Fruit fly (Drosophila melanogaster) whole organism, adult: ENCODE data around the gene gammaSnap2.

Source experiments
- CG14711 ChIP-seq: fragments of 200-800 bp; sonication (Bioruptor generic); optimal IDR thresholded peaks from 2 replicates; lab custom pipeline; 2018; ENCODE audit warnings: missing biosample characterization, mild to moderate bottlenecking, missing genetic modification characterization, moderate library complexity
- CG33017 ChIP-seq: fragments of 200-800 bp; sonication (Bioruptor generic); optimal IDR thresholded peaks from 2 replicates; lab custom pipeline; 2018; ENCODE audit warnings: missing biosample characterization, mild to moderate bottlenecking, missing genetic modification characterization, moderate library complexity
- bab1 ChIP-seq: fragments of 200-800 bp; sonication (Bioruptor generic); optimal IDR thresholded peaks from 3 replicates; lab custom pipeline; 2019; ENCODE audit warnings: missing biosample characterization, mild to moderate bottlenecking, missing genetic modification characterization, moderate library complexity
- pad ChIP-seq: fragments of 200-800 bp; sonication (Bioruptor generic); optimal IDR thresholded peaks from 3 replicates; lab custom pipeline; 2017; ENCODE audit warnings: missing biosample characterization, missing genetic modification characterization, mild to moderate bottlenecking, moderate library complexity, missing genetic modification reagents

- TF ChIP-seq CG33017 (tag; lab: Kevin White, UChicago) (no peak), bab1 (GFP tag; lab: Kevin White, UChicago) (no peak), CG14711 (tag; lab: Kevin White, UChicago) (no peak), pad (no peak)
Measured at dm6 chr3R:10115797-10116196, 5.4 kb downstream of the gammaSnap2 start.
